Worm (Caenorhabditis elegans) whole organism, early embryonic: Measurements from ENCODE around the gene Y42A5A.3.

Source experiments
- B0310.2 ChIP-seq: sonication (generic microtip); optimal IDR thresholded peaks from 2 replicates; lab custom pipeline; 2016; ENCODE audit warnings: mild to moderate bottlenecking, missing genetic modification characterization, missing compliant biosample characterization
- F13C5.2 ChIP-seq: sonication (generic microtip); optimal IDR thresholded peaks from 2 replicates; lab custom pipeline; 2017; ENCODE audit warnings: mild to moderate bottlenecking, missing genetic modification characterization, inconsistent platforms, missing compliant biosample characterization
- aly-1 ChIP-seq: sonication (generic microtip); optimal IDR thresholded peaks from 2 replicates; lab custom pipeline; 2016; ENCODE audit warnings: missing genetic modification characterization, missing compliant biosample characterization
- ama-1 ChIP-seq: fragments of 150-350 bp; optimal IDR thresholded peaks from 2 replicates; lab custom pipeline; 2014
- ceh-13 ChIP-seq: fragments of 200-800 bp; sonication (Bioruptor generic); optimal IDR thresholded peaks from 2 replicates; lab custom pipeline; 2018; ENCODE audit warnings: mild to moderate bottlenecking, missing genetic modification characterization, missing compliant biosample characterization
- ceh-36 ChIP-seq: sonication (generic microtip); optimal IDR thresholded peaks from 2 replicates; lab custom pipeline; 2016; ENCODE audit warnings: missing genetic modification characterization, inconsistent platforms, missing compliant biosample characterization
- ets-7 ChIP-seq: sonication (generic microtip); optimal IDR thresholded peaks from 2 replicates; lab custom pipeline; 2016; ENCODE audit warnings: missing genotype, missing genetic modification characterization, missing compliant biosample characterization
- flt-1 ChIP-seq: fragments of 200-800 bp; sonication (Bioruptor generic); IDR thresholded peaks from 2 replicates; pipeline ENCODE4 v1.3.6; 2022; ENCODE audit warnings: missing genetic modification characterization, missing compliant biosample characterization
- hmbx-1 ChIP-seq: sonication (generic microtip); optimal IDR thresholded peaks from 2 replicates; lab custom pipeline; 2016; ENCODE audit warnings: mild to moderate bottlenecking, missing genetic modification characterization, missing compliant biosample characterization
- hmg-4 ChIP-seq: fragments of 200-800 bp; sonication (Bioruptor generic); optimal IDR thresholded peaks from 2 replicates; lab custom pipeline; 2018; ENCODE audit warnings: mild to moderate bottlenecking, missing genetic modification characterization, missing compliant biosample characterization
- hnd-1 ChIP-seq: sonication (generic microtip); optimal IDR thresholded peaks from 2 replicates; lab custom pipeline; 2016; ENCODE audit warnings: missing genetic modification characterization, missing compliant biosample characterization
- pes-1 ChIP-seq: fragments of 200-800 bp; sonication (Bioruptor generic); IDR thresholded peaks from 2 replicates; pipeline ENCODE4 v1.3.6; 2022; ENCODE audit warnings: missing genetic modification reagents, missing genetic modification characterization, missing compliant biosample characterization
- scrt-1 ChIP-seq: fragments of 200-800 bp; sonication (Bioruptor generic); IDR thresholded peaks from 2 replicates; pipeline ENCODE4 v1.3.6; 2022; ENCODE audit warnings: missing genetic modification characterization, missing compliant biosample characterization
- sea-1 ChIP-seq: fragments of 200-800 bp; sonication (Bioruptor generic); conservative IDR thresholded peaks from 2 replicates; pipeline ENCODE4 v1.3.6; 2022; ENCODE audit warnings: missing genetic modification characterization, missing compliant biosample characterization
- tbx-11 ChIP-seq: fragments of 200-800 bp; sonication (Bioruptor generic); IDR thresholded peaks from 2 replicates; pipeline ENCODE4 v1.3.6; 2022; ENCODE audit warnings: missing genetic modification characterization, missing compliant biosample characterization
- tbx-37 ChIP-seq: fragments of 200-800 bp; sonication (Bioruptor generic); conservative IDR thresholded peaks from 2 replicates; pipeline ENCODE4 v1.3.6; 2022; ENCODE audit warnings: missing genetic modification reagents, missing genetic modification characterization, missing compliant biosample characterization
- tra-4 ChIP-seq: sonication (generic microtip); optimal IDR thresholded peaks from 2 replicates; lab custom pipeline; 2017; ENCODE audit warnings: missing genetic modification characterization, missing compliant biosample characterization

The Y42A5A.3 gene

DNA sequence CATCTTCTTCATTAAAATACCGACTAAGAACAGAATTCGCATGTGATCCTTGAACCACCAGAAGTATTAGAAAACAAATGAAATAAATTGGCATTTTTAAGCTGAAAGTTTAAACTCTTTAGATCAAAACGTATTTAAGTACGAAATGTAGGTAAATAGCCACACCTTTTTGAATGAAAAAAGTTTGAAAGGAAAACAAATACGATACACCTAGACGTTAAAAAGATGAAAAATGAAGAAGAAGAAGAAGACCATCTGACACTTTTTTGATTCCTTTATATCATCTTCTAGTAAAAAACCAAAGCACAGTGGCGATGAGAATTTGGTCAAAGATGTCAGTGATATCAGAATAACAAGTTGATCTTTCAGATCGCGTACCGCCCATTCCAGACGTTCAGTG, at the start of gene Y42A5A.3:
Y42A5A.3 (minus strand) TSS at position 101 of the 400 bp plus-strand sequence.
- TF ChIP-seq hmbx-1 (tag; lab: Kevin White, UChicago) (no peak), scrt-1 (GFP tag; lab: Robert Waterston, UW) (no peak), sea-1 (no peak), tra-4 (no peak), ets-7 (no peak), flt-1 (no peak), B0310.2 (tag; lab: Kevin White, UChicago) (no peak), ceh-13 (GFP tag; lab: Kevin White, UChicago) (no peak), pes-1 (no peak), aly-1 (no peak), tbx-11 (GFP tag; lab: Robert Waterston, UW) (no peak), tbx-37 (GFP tag; lab: Robert Waterston, UW) (no peak), hnd-1 (tag; lab: Kevin White, UChicago) (no peak), hmg-4 (no peak), F13C5.2 (tag; lab: Kevin White, UChicago) (no peak), ceh-36 (no peak), ama-1 (lab: Kevin White, UChicago) (no peak)

DNA sequence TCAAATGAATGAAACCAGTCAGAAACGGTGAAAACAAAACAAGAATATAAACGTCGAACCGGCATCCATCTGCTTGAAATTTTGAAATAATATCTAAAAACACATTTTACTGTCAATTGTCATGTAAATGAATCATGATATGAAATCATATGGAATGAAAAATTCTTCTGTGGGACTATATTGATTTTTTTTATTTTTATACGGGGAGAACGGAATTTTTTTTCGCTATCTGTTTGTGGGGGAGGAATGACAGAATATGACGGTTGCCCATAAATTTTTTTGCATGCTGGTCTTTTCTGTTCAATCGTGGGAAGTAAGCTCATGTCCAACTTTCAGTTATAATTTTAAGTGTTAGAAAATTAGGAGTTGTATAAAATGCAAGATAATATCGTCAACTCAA, 48.9 kb upstream of the Y42A5A.3 start, which contains the start of gene C06H2.7:
C06H2.7 (minus strand) TSS at position 101 of the 400 bp plus-strand sequence.
- TF ChIP-seq tbx-11 (GFP tag; lab: Robert Waterston, UW) (no peak), tbx-37 (GFP tag; lab: Robert Waterston, UW) (no peak), hnd-1 (tag; lab: Kevin White, UChicago) (no peak), ceh-13 (GFP tag; lab: Kevin White, UChicago) (no peak), pes-1 (no peak), flt-1 (no peak), B0310.2 (tag; lab: Kevin White, UChicago) (no peak), scrt-1 (GFP tag; lab: Robert Waterston, UW) (no peak), ets-7 (no peak), hmg-4 (no peak), aly-1 (no peak), hmbx-1 (tag; lab: Kevin White, UChicago) (no peak), tra-4 (no peak), F13C5.2 (tag; lab: Kevin White, UChicago) (no peak), sea-1 (no peak), ama-1 (lab: Kevin White, UChicago) (no peak), ceh-36 (no peak)

DNA sequence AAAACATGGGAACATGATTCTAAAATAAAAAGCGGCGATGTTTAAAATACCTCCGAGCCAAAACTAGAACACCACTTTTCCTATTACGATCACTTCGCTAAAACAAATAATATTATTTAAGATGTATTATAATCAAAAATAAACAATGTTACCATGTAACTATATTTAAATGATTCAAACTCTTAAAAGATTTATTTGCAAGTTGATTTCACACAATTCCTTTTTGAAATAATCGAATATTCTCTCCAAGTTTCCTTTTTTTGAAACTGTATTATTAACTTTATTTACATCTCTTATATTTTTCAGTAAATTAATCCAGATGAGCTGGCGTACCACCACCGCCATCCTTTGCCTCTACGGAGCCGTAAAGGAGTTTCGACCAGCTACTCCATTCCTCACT, 45.4 kb upstream of the Y42A5A.3 start, which contains the start of gene folt-1:
folt-1 (plus strand) TSS at position 301 of the 400 bp plus-strand sequence.
- TF ChIP-seq hmbx-1 (tag; lab: Kevin White, UChicago), result no peak
- no peak for TF ChIP-seq tra-4
- no peak for TF ChIP-seq ets-7
- no peak for TF ChIP-seq pes-1
- no peak for TF ChIP-seq ceh-13 (GFP tag; lab: Kevin White, UChicago)
- no peak for TF ChIP-seq ceh-36
- TF ChIP-seq tbx-37 (GFP tag; lab: Robert Waterston, UW), result no peak
- no peak for TF ChIP-seq B0310.2 (tag; lab: Kevin White, UChicago)
- TF ChIP-seq scrt-1 (GFP tag; lab: Robert Waterston, UW), result no peak
- TF ChIP-seq hnd-1 (tag; lab: Kevin White, UChicago), result no peak
- no peak for TF ChIP-seq flt-1
- no peak for TF ChIP-seq ama-1 (lab: Kevin White, UChicago)
- no peak for TF ChIP-seq tbx-11 (GFP tag; lab: Robert Waterston, UW)
- no peak for TF ChIP-seq F13C5.2 (tag; lab: Kevin White, UChicago)
- no peak for TF ChIP-seq aly-1

DNA sequence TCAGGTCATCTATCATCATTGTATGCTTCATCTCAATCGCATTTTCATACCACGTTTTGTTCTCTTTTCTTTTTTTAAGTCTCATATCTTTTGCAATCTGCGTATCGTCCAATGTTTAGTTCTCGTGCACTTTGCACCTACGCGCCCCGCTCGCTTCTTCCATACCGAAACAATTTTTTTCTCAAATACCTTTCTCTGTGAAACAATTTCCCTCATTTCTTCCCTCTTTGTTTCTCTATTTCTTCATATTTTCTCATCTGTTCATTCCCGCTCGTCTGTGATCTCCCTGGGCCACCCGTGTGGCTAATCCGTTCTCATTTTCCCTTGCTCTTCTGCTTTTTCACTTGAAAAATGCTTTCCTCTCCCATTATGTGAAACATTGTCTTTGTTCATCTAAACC, 44.6 kb upstream of the Y42A5A.3 start:
- TF ChIP-seq B0310.2 (tag; lab: Kevin White, UChicago) (no peak), ceh-13 (GFP tag; lab: Kevin White, UChicago) (no peak), tbx-11 (GFP tag; lab: Robert Waterston, UW) (no peak), tra-4 (no peak), hnd-1 (tag; lab: Kevin White, UChicago) (no peak), F13C5.2 (tag; lab: Kevin White, UChicago) (no peak), hmg-4 (no peak), scrt-1 (GFP tag; lab: Robert Waterston, UW) (no peak), ama-1 (lab: Kevin White, UChicago) (no peak), sea-1 (no peak), hmbx-1 (tag; lab: Kevin White, UChicago) (no peak), aly-1 (no peak), ceh-36 (no peak), ets-7 (no peak), flt-1 (no peak), pes-1 (no peak), tbx-37 (GFP tag; lab: Robert Waterston, UW) (no peak)

DNA sequence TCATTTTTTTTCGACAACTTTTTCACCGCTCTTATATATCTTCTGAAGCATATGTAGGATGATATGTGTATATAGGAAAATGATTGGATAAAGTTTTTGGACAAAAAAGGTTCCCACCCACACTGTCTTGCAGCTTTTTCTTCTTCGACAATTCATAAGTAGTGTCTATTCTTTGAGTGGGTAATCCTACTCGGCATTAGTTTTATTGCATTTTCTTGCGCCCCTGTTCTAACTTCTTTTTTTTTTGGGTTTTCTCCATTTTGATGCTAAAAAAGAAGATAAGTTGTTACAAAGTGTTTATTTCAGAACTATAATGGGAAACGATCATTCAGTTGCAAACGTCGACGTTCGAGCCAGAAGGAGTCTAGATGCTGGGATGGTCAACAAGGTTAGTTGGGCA, 38.5 kb upstream of the Y42A5A.3 start, which contains the start of gene glb-3:
glb-3 (plus strand) TSS at position 301 of the 400 bp plus-strand sequence.
- TF ChIP-seq ets-7, result no peak
- no peak for TF ChIP-seq pes-1
- no peak for TF ChIP-seq flt-1
- no peak for TF ChIP-seq tra-4
- no peak for TF ChIP-seq hmbx-1 (tag; lab: Kevin White, UChicago)

DNA sequence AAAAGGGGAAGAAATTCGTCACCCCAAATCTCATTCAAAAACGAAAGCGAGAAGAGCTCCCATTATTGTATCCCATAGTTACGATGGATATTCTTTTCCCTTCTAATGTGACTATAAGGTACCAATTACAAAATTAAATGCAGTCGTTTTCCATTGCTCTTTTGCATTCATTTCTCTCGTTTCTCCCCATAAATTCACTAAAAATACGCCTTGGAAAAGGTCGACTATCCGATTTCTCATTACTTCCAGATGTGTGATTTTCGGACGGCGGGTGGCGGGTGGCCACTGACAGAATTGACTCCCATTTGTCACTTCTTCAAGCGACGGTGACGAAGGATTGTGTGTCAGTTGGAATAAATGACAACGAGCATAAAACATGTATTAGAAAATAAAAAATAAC, 37.7 kb upstream of the Y42A5A.3 start:
- no peak for TF ChIP-seq tra-4
- TF ChIP-seq hmbx-1 (tag; lab: Kevin White, UChicago), result no peak
- TF ChIP-seq ceh-13 (GFP tag; lab: Kevin White, UChicago), result no peak
- no peak for TF ChIP-seq B0310.2 (tag; lab: Kevin White, UChicago)
- no peak for TF ChIP-seq hnd-1 (tag; lab: Kevin White, UChicago)
- TF ChIP-seq tbx-37 (GFP tag; lab: Robert Waterston, UW), result no peak
- TF ChIP-seq sea-1, result no peak
- TF ChIP-seq scrt-1 (GFP tag; lab: Robert Waterston, UW), result no peak
- no peak for TF ChIP-seq ceh-36
- TF ChIP-seq tbx-11 (GFP tag; lab: Robert Waterston, UW), result no peak
- TF ChIP-seq F13C5.2 (tag; lab: Kevin White, UChicago), result no peak
- no peak for TF ChIP-seq pes-1
- TF ChIP-seq hmg-4, result no peak

DNA sequence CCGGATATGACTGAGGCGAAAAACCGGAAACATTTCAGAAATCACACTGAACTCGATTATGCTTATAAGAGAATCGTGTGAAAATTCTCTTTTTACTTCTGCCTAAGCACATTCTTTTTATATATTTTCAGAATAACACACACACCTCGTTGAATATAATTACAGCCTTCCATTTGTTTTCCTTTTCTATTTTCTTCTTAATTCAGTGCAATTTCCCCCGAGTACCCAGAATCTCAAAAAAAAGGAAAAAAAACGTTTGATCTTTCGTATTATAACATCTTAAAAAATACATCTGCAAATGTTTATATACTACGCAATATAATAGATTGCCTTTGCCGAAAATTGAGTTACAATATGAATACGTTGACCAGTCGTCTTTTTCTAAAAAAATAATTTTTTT, 36.0 kb upstream of the Y42A5A.3 start:
- TF ChIP-seq hmbx-1 (tag; lab: Kevin White, UChicago) (no peak), aly-1 (no peak)

DNA sequence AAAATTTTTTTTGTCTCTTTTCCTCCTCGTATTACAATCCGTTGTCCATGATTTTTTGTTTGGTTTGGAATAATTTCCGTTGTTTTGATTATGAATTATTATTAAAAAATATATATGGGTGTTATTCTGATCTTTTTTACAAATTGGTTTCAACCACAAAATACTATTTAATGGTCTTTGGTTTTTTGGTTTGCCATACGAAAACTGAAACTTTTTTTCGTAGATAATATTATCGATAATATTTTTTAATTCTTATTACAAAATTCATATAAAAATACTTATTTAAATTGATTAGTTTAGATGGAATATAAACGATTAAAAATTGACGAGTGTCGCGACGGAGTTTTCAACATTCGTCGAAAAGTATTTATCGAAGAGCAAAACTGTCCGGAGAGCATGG, 31.4 kb upstream of the Y42A5A.3 start, which contains the start of gene jmjd-5:
jmjd-5 (plus strand) TSS at position 301 of the 400 bp plus-strand sequence.
- TF ChIP-seq tbx-11 (GFP tag; lab: Robert Waterston, UW), result no peak
